Fruit fly (Drosophila melanogaster) S2 (cell line): ENCODE data around the gene obst-H.

Source experiments
- CG8478 ChIP-seq: fragments of >200 bp; optimal IDR thresholded peaks from 2 replicates; lab custom pipeline; 2018
- CTCF ChIP-seq, 2 experiments: fragments of >200 bp; optimal IDR thresholded peaks; 2 replicates each; lab custom pipeline; 2018

DNA sequence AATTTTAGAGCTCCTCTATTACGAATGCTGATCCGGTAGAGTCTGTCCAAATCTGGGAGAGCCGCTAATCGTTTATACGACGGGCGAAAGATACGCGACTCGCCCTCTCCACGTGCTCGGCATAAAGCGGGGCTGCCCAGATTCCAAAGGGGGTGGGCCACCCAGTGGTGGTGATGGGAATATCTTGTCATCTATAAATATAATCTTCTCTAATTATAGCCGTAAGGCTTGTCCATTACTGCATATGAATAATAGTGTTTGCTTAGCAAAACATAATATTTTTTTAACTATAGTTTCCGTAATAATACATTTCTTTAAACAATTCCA is 27.4 kb downstream of the obst-H start:
- TF ChIP-seq CTCF (optimal IDR thresholded peaks at IDR 0.05; lab: Kevin White, UChicago) (no peak), CG8478 (lab: Kevin White, UChicago) (no peak)
